Fruit fly (Drosophila melanogaster) S2 (cell line): ENCODE results near the gene Mesh1.

ENCODE experiments used
- CG8478 ChIP-seq: fragments of >200 bp; optimal IDR thresholded peaks from 2 replicates; lab custom pipeline; 2018
- CTCF ChIP-seq, 2 experiments: fragments of >200 bp; optimal IDR thresholded peaks; 2 replicates each; lab custom pipeline; 2018

dm6 chr3R:29244727-29245126 lies 42.4 kb upstream of the Mesh1 start, which contains the start of gene CG31445:
- TF ChIP-seq CTCF (optimal IDR thresholded peaks at IDR 0.05; lab: Kevin White, UChicago) = no peak
- no peak for TF ChIP-seq CG8478 (lab: Kevin White, UChicago)
